Worm (Caenorhabditis elegans) whole organism, L1 larva: Measurements from ENCODE around the gene cyh-1.
"Not testable (repeated sequence)": the region's sequence is repeated elsewhere in the genome, so short reads cannot be mapped to it uniquely, and the experiment has no call there.

Source experiments
- C16A3.4 ChIP-seq: fragments of 150-350 bp; optimal IDR thresholded peaks from 2 replicates; lab custom pipeline; 2014; ENCODE audit warnings: missing biosample characterization, missing genetic modification characterization
- blmp-1 ChIP-seq: fragments of 150-350 bp; optimal IDR thresholded peaks from 2 replicates; lab custom pipeline; 2014; ENCODE audit warnings: missing biosample characterization, missing genetic modification characterization
- ceh-8 ChIP-seq: fragments of 200-800 bp; sonication (Bioruptor generic); optimal IDR thresholded peaks from 2 replicates; lab custom pipeline; 2018; ENCODE audit warnings: mild to moderate bottlenecking, missing genetic modification characterization, moderate library complexity, missing compliant biosample characterization
- ces-1 ChIP-seq: fragments of 150-350 bp; optimal IDR thresholded peaks from 2 replicates; lab custom pipeline; 2014; ENCODE audit warnings: missing biosample characterization, missing genetic modification reagents, missing genetic modification characterization
- efl-1 ChIP-seq, 4 experiments: fragments of 150-350 bp; optimal IDR thresholded peaks in 3 of 4; peaks in 1 of 4; 1 replicate in 1 of 4; 2 replicates in 3 of 4; lab custom pipeline; 2014; ENCODE audit warnings: missing biosample characterization in 2 of 4, missing genetic modification characterization in 2 of 4, missing genetic modification reagents in 2 of 4
- efl-3 ChIP-seq: fragments of 200-800 bp; sonication (Bioruptor generic); optimal IDR thresholded peaks from 2 replicates; lab custom pipeline; 2018; ENCODE audit warnings: mild to moderate bottlenecking, missing genetic modification characterization, missing compliant biosample characterization
- egl-13 ChIP-seq: sonication (generic microtip); optimal IDR thresholded peaks from 2 replicates; lab custom pipeline; 2016; ENCODE audit warnings: missing genotype, missing genetic modification reagents, missing genetic modification characterization, missing compliant biosample characterization
- fkh-4 ChIP-seq: sonication (generic microtip); optimal IDR thresholded peaks from 2 replicates; lab custom pipeline; 2016; ENCODE audit warnings: missing compliant biosample characterization, missing genetic modification characterization, borderline replicate concordance
- fkh-8 ChIP-seq: sonication (generic microtip); optimal IDR thresholded peaks from 2 replicates; lab custom pipeline; 2016; ENCODE audit warnings: mild to moderate bottlenecking, missing genetic modification characterization, missing compliant biosample characterization
- fos-1 ChIP-seq: fragments of 150-350 bp; optimal IDR thresholded peaks from 2 replicates; lab custom pipeline; 2014; ENCODE audit warnings: missing biosample characterization, missing genetic modification characterization
- hpl-2 ChIP-seq: fragments of 150-350 bp; optimal IDR thresholded peaks from 2 replicates; lab custom pipeline; 2014; ENCODE audit warnings: missing biosample characterization, missing genetic modification reagents, missing genetic modification characterization
- lin-13 ChIP-seq: fragments of 150-350 bp; optimal IDR thresholded peaks from 2 replicates; lab custom pipeline; 2014; ENCODE audit warnings: missing biosample characterization, missing genetic modification reagents, missing genetic modification characterization
- lin-14 ChIP-seq: fragments of 200-800 bp; sonication (Bioruptor generic); optimal IDR thresholded peaks from 2 replicates; lab custom pipeline; 2018; ENCODE audit warnings: mild to moderate bottlenecking, missing genetic modification characterization, moderate library complexity, missing compliant biosample characterization
- lin-15B ChIP-seq: fragments of 150-350 bp; sonication (generic microtip); optimal IDR thresholded peaks from 3 replicates; lab custom pipeline; 2014; ENCODE audit warnings: missing biosample characterization, missing genetic modification characterization
- lin-35 ChIP-seq, 2 experiments: fragments of 150-350 bp; optimal IDR thresholded peaks; 2 replicates each; lab custom pipeline; 2014; ENCODE audit warnings: missing biosample characterization in 2 of 2, missing genetic modification characterization in 2 of 2, missing genetic modification reagents in 2 of 2
- nhr-11 ChIP-seq: fragments of 150-350 bp; optimal IDR thresholded peaks from 2 replicates; lab custom pipeline; 2014; ENCODE audit warnings: missing biosample characterization, missing genetic modification characterization
- nhr-12 ChIP-seq: sonication (generic microtip); optimal IDR thresholded peaks from 2 replicates; lab custom pipeline; 2017; ENCODE audit warnings: missing biosample characterization, missing genetic modification characterization
- nhr-19 ChIP-seq: fragments of 200-800 bp; sonication (Bioruptor generic); conservative IDR thresholded peaks from 2 replicates; pipeline ENCODE4 v1.3.6; 2022; ENCODE audit warnings: missing genetic modification characterization, missing compliant biosample characterization
- nhr-20 ChIP-seq: sonication (generic microtip); optimal IDR thresholded peaks from 2 replicates; lab custom pipeline; 2016; ENCODE audit warnings: mild to moderate bottlenecking, missing genetic modification characterization, missing compliant biosample characterization
- nhr-47 ChIP-seq: sonication (generic microtip); optimal IDR thresholded peaks from 2 replicates; lab custom pipeline; 2016; ENCODE audit warnings: mild to moderate bottlenecking, missing genetic modification characterization, moderate library complexity, missing compliant biosample characterization
- nhr-76 ChIP-seq: sonication (generic microtip); optimal IDR thresholded peaks from 2 replicates; lab custom pipeline; 2017; ENCODE audit warnings: missing biosample characterization, missing genetic modification characterization
- nhr-85 ChIP-seq: sonication (generic microtip); peaks from one replicate; lab custom pipeline; 2016; ENCODE audit warnings: missing genetic modification characterization, inconsistent platforms, missing compliant biosample characterization
- nhr-90 ChIP-seq: sonication (generic microtip); optimal IDR thresholded peaks from 2 replicates; lab custom pipeline; 2016; ENCODE audit warnings: mild to moderate bottlenecking, missing genetic modification characterization, missing compliant biosample characterization; ENCODE audit not compliant: poor library complexity
- pqm-1 ChIP-seq: sonication (generic microtip); optimal IDR thresholded peaks from 3 replicates; lab custom pipeline; 2017; ENCODE audit warnings: missing biosample characterization, missing genetic modification characterization
- rnt-1 ChIP-seq: sonication (generic microtip); optimal IDR thresholded peaks from 2 replicates; lab custom pipeline; 2016; ENCODE audit warnings: mild to moderate bottlenecking, missing genetic modification characterization, moderate library complexity, missing compliant biosample characterization
- skn-1 ChIP-seq: fragments of 150-350 bp; optimal IDR thresholded peaks from 2 replicates; lab custom pipeline; 2014; ENCODE audit warnings: missing biosample characterization, missing genetic modification characterization
- snpc-4 ChIP-seq: fragments of 150-350 bp; optimal IDR thresholded peaks from 2 replicates; lab custom pipeline; 2014; ENCODE audit warnings: missing biosample characterization, missing genetic modification characterization
- sox-4 ChIP-seq: sonication (generic microtip); optimal IDR thresholded peaks from 2 replicates; lab custom pipeline; 2016; ENCODE audit warnings: missing genetic modification characterization, missing compliant biosample characterization
- swsn-7 ChIP-seq: sonication (generic microtip); optimal IDR thresholded peaks from 2 replicates; lab custom pipeline; 2016; ENCODE audit warnings: missing genetic modification characterization, missing compliant biosample characterization
- tlp-1 ChIP-seq: fragments of 150-350 bp; optimal IDR thresholded peaks from 2 replicates; lab custom pipeline; 2014; ENCODE audit warnings: missing biosample characterization, missing genetic modification characterization
- unc-30 ChIP-seq: sonication (generic microtip); optimal IDR thresholded peaks from 2 replicates; lab custom pipeline; 2017; ENCODE audit warnings: missing biosample characterization, missing genetic modification characterization
- unc-62 ChIP-seq: fragments of 150-350 bp; optimal IDR thresholded peaks from 2 replicates; lab custom pipeline; 2014; ENCODE audit warnings: missing biosample characterization, missing genetic modification reagents, missing genetic modification characterization
- unc-98 ChIP-seq: fragments of 200-800 bp; sonication (Bioruptor generic); IDR thresholded peaks from 2 replicates; pipeline ENCODE4 v1.3.6; 2022; ENCODE audit warnings: missing genetic modification characterization, missing compliant biosample characterization
- xbp-1 ChIP-seq: sonication (generic microtip); optimal IDR thresholded peaks from 2 replicates; lab custom pipeline; 2016; ENCODE audit warnings: missing genetic modification characterization, missing compliant biosample characterization
- zag-1 ChIP-seq: fragments of 150-350 bp; optimal IDR thresholded peaks from 2 replicates; lab custom pipeline; 2014; ENCODE audit warnings: missing biosample characterization, missing genetic modification characterization
- zip-4 ChIP-seq: fragments of 200-800 bp; sonication (Bioruptor generic); optimal IDR thresholded peaks from 2 replicates; lab custom pipeline; 2018; ENCODE audit warnings: mild to moderate bottlenecking, missing genetic modification characterization, moderate library complexity, missing compliant biosample characterization
- ztf-11 ChIP-seq, 2 experiments: sonication (generic microtip); optimal IDR thresholded peaks; 2 replicates each; lab custom pipeline; 2016 to 2017; ENCODE audit warnings: missing genetic modification characterization in 2 of 2, missing biosample characterization in 1 of 2, missing compliant biosample characterization in 1 of 2
- ztf-4 ChIP-seq: fragments of 150-350 bp; optimal IDR thresholded peaks from 2 replicates; lab custom pipeline; 2014; ENCODE audit warnings: missing biosample characterization, missing genetic modification characterization

cyh-1 gene

ce11 chrII:3461586-3461985 is 43.2 kb upstream of the cyh-1 start, which contains the start of gene C16C8.8:
TSS of gene C16C8.8 (minus strand) at chrII:3461686.
- TF ChIP-seq xbp-1 (tag; lab: Kevin White, UChicago) (no peak), blmp-1 (tag; lab: Kevin White, UChicago) (no peak), sox-4 (tag; lab: Kevin White, UChicago) (no peak), fkh-8 (tag; lab: Kevin White, UChicago) (no peak), lin-13 (GFP tag; lab: Kevin White, UChicago) (no peak), rnt-1 (tag; lab: Kevin White, UChicago) (no peak), zag-1 (no peak), ces-1 (no peak), fkh-4 (tag; lab: Kevin White, UChicago) (no peak), nhr-76 (tag; lab: Kevin White, UChicago) (no peak), unc-62 (no peak), egl-13 (tag; lab: Kevin White, UChicago) (no peak)

ce11 chrII:3463097-3463496 is 41.7 kb upstream of the cyh-1 start, which contains the start of gene C16C8.9:
TSS of gene C16C8.9 (minus strand) at chrII:3463197.
- TF ChIP-seq fos-1 (tag; lab: Kevin White, UChicago) = no peak
- no peak for TF ChIP-seq nhr-11
- no peak for TF ChIP-seq lin-14 (GFP tag; lab: Kevin White, UChicago)
- no peak for TF ChIP-seq nhr-47 (tag; lab: Kevin White, UChicago)
- no peak for TF ChIP-seq snpc-4 (tag; lab: Kevin White, UChicago)
- TF ChIP-seq ces-1 = no peak
- no peak for TF ChIP-seq zag-1
- TF ChIP-seq hpl-2 (GFP tag; lab: Kevin White, UChicago) = no peak
- TF ChIP-seq swsn-7 (tag; lab: Kevin White, UChicago) = no peak
- TF ChIP-seq C16A3.4 = no peak
- TF ChIP-seq lin-35 (GFP tag; optimal IDR thresholded peaks at IDR 0.05; lab: Kevin White, UChicago) = no peak

- not testable (repeated sequence) for TF ChIP-seq ztf-11 (tag; optimal IDR thresholded peaks at IDR 0.05; lab: Kevin White, UChicago); ztf-4 (tag; lab: Kevin White, UChicago); nhr-47 (tag; lab: Kevin White, UChicago)
- TF ChIP-seq, all 84 proteins: peak for 0; not testable (repeated sequence) for 84
These were observed 40.2 kb upstream of the cyh-1 start, which contains the start of gene C16C8.10 for ce11 chrII:3464580-3464979. TSS of gene C16C8.10 (minus strand) at chrII:3464680.

- TF ChIP-seq nhr-20 (tag; lab: Kevin White, UChicago) = no peak
- no peak for TF ChIP-seq nhr-85
- no peak for TF ChIP-seq unc-98 (GFP tag; lab: Robert Waterston, UW)
- no peak for TF ChIP-seq lin-15B (tag; lab: Kevin White, UChicago)
- no peak for TF ChIP-seq pqm-1
- TF ChIP-seq unc-30 (tag; lab: Kevin White, UChicago) = no peak
- TF ChIP-seq sox-4 (tag; lab: Kevin White, UChicago) = no peak
- no peak for TF ChIP-seq nhr-12 (tag; lab: Kevin White, UChicago)
- TF ChIP-seq swsn-7 (tag; lab: Kevin White, UChicago) = no peak
- TF ChIP-seq skn-1 (tag; lab: Kevin White, UChicago) = no peak
- TF ChIP-seq nhr-19 (GFP tag; lab: Robert Waterston, UW) = no peak
- no peak for TF ChIP-seq rnt-1 (tag; lab: Kevin White, UChicago)
- no peak for TF ChIP-seq ceh-8 (GFP tag; lab: Kevin White, UChicago)
- TF ChIP-seq nhr-11 = no peak
- no peak for TF ChIP-seq efl-3 (GFP tag; lab: Kevin White, UChicago)
- no peak for TF ChIP-seq zip-4
These were observed 34.3 kb upstream of the cyh-1 start, which contains the start of gene Y49F6B.20 for ce11 chrII:3470549-3470948. TSS of gene Y49F6B.20 (minus strand) at chrII:3470649.

ce11 chrII:3471603-3472002 is 33.2 kb upstream of the cyh-1 start, which contains the start of gene Y49F6B.13:
TSS of gene Y49F6B.13 (minus strand) at chrII:3471703.
- TF ChIP-seq blmp-1 (tag; lab: Kevin White, UChicago) = no peak
- no peak for TF ChIP-seq efl-1 (optimal IDR thresholded peaks at IDR 0.05; lab: Kevin White, UChicago)
- TF ChIP-seq efl-1 (GFP tag; optimal IDR thresholded peaks at IDR 0.05 in 1 of 2; lab: Kevin White, UChicago) = peak in 1 of 2 experiments; percentile 47
- no peak for TF ChIP-seq nhr-90
- TF ChIP-seq tlp-1 (tag; lab: Kevin White, UChicago) = no peak
- no peak for TF ChIP-seq egl-13 (tag; lab: Kevin White, UChicago)
